Fruit fly (Drosophila melanogaster) whole organism, embryonic: ENCODE measurements around the gene Gdh.

ENCODE experiments used
- Adf1 ChIP-seq: fragments of 200-800 bp; sonication (Bioruptor generic); IDR thresholded peaks from 2 replicates; pipeline ENCODE4 v1.3.6; 2022; ENCODE audit warnings: missing biosample characterization, missing genetic modification characterization
- Atf-2 ChIP-seq: fragments of 200-800 bp; sonication (Bioruptor generic); optimal IDR thresholded peaks from 2 replicates; lab custom pipeline; 2016; ENCODE audit warnings: missing biosample characterization, missing genetic modification characterization
- Atf6 ChIP-seq: fragments of 200-800 bp; sonication (Bioruptor generic); IDR thresholded peaks from 2 replicates; pipeline ENCODE4 v1.3.6; 2022; ENCODE audit warnings: missing biosample characterization, missing genetic modification characterization
- Bgb ChIP-seq: fragments of 200-800 bp; sonication (Bioruptor generic); IDR thresholded peaks from 2 replicates; pipeline ENCODE4 v1.3.6; 2022; ENCODE audit warnings: missing biosample characterization, missing genetic modification characterization; ENCODE audit not compliant: partially characterized antibody
- Bteb2 ChIP-seq: fragments of 200-800 bp; sonication (Bioruptor generic); optimal IDR thresholded peaks from 2 replicates; lab custom pipeline; 2016; ENCODE audit warnings: missing biosample characterization, missing genetic modification characterization
- CG10274 ChIP-seq: fragments of 200-800 bp; sonication (Bioruptor generic); optimal IDR thresholded peaks from 3 replicates; lab custom pipeline; 2017; ENCODE audit warnings: missing biosample characterization, mild to moderate bottlenecking, missing genetic modification characterization
- CG10979 ChIP-seq: fragments of 200-800 bp; sonication (Bioruptor generic); optimal IDR thresholded peaks from 2 replicates; lab custom pipeline; 2018; ENCODE audit warnings: missing biosample characterization, mild to moderate bottlenecking, missing genetic modification characterization, moderate library complexity
- CG11560 ChIP-seq: fragments of 200-800 bp; sonication (Bioruptor generic); IDR thresholded peaks from 3 replicates; pipeline ENCODE4 v1.3.6; 2022; ENCODE audit warnings: missing biosample characterization, missing genetic modification characterization
- CG11695 ChIP-seq: fragments of 200-800 bp; sonication (Bioruptor generic); IDR thresholded peaks from 3 replicates; pipeline ENCODE4 v1.3.6; 2022; ENCODE audit warnings: missing biosample characterization, missing genetic modification characterization
- CG11696 ChIP-seq: fragments of 200-800 bp; sonication (Bioruptor generic); IDR thresholded peaks from 2 replicates; pipeline ENCODE4 v1.3.6; 2022; ENCODE audit warnings: missing biosample characterization, missing genetic modification characterization
- CG12744 ChIP-seq: fragments of 200-800 bp; sonication (Bioruptor generic); optimal IDR thresholded peaks from 2 replicates; lab custom pipeline; 2016; ENCODE audit warnings: missing biosample characterization, missing genetic modification characterization
- CG12769 ChIP-seq: fragments of 200-800 bp; sonication (Bioruptor generic); optimal IDR thresholded peaks from 2 replicates; lab custom pipeline; 2019; ENCODE audit warnings: missing biosample characterization, mild to moderate bottlenecking, missing genetic modification characterization, moderate library complexity
- CG15514 ChIP-seq: fragments of 200-800 bp; sonication (Bioruptor generic); optimal IDR thresholded peaks from 3 replicates; lab custom pipeline; 2017; ENCODE audit warnings: missing biosample characterization, missing genetic modification characterization, mild to moderate bottlenecking, moderate library complexity, missing genetic modification reagents
- CG18619 ChIP-seq: fragments of 200-800 bp; sonication (Bioruptor generic); optimal IDR thresholded peaks from 3 replicates; lab custom pipeline; 2017; ENCODE audit warnings: missing biosample characterization, mild to moderate bottlenecking, missing genetic modification characterization
- CG2116 ChIP-seq: fragments of 200-800 bp; sonication (Bioruptor generic); optimal IDR thresholded peaks from 3 replicates; lab custom pipeline; 2018; ENCODE audit warnings: missing biosample characterization, mild to moderate bottlenecking, missing genetic modification characterization
- CG30403 ChIP-seq: fragments of 200-800 bp; sonication (Bioruptor generic); optimal IDR thresholded peaks from 3 replicates; lab custom pipeline; 2016; ENCODE audit warnings: missing biosample characterization, missing genetic modification characterization
- CG32772 ChIP-seq: fragments of 200-800 bp; sonication (Bioruptor generic); IDR thresholded peaks from 2 replicates; pipeline ENCODE4 v1.3.6; 2022; ENCODE audit warnings: missing biosample characterization, missing genetic modification characterization
- CG3838 ChIP-seq: fragments of 200-800 bp; sonication (Bioruptor generic); optimal IDR thresholded peaks from 3 replicates; lab custom pipeline; 2016; ENCODE audit warnings: missing biosample characterization, missing genetic modification characterization
- CG4404 ChIP-seq: fragments of 200-800 bp; sonication (Bioruptor generic); IDR thresholded peaks from 2 replicates; pipeline ENCODE4 v1.3.6; 2022; ENCODE audit warnings: missing biosample characterization, missing genetic modification characterization
- CG4424 ChIP-seq: fragments of 200-800 bp; sonication (Bioruptor generic); optimal IDR thresholded peaks from 3 replicates; lab custom pipeline; 2016; ENCODE audit warnings: missing biosample characterization, missing genetic modification characterization
- CG6683 ChIP-seq: fragments of 200-800 bp; sonication (Bioruptor generic); optimal IDR thresholded peaks from 2 replicates; lab custom pipeline; 2017; ENCODE audit warnings: missing biosample characterization, mild to moderate bottlenecking, missing genetic modification characterization, missing genetic modification reagents
- CG7839 ChIP-seq: fragments of 200-800 bp; sonication (Bioruptor generic); optimal IDR thresholded peaks from 3 replicates; lab custom pipeline; 2018; ENCODE audit warnings: missing biosample characterization, mild to moderate bottlenecking, missing genetic modification characterization, moderate library complexity
- CG8089 ChIP-seq: fragments of 200-800 bp; sonication (Bioruptor generic); optimal IDR thresholded peaks from 3 replicates; lab custom pipeline; 2016; ENCODE audit warnings: missing biosample characterization, missing genetic modification characterization
- Camta ChIP-seq: fragments of 200-800 bp; sonication (Bioruptor generic); optimal IDR thresholded peaks from 2 replicates; lab custom pipeline; 2016; ENCODE audit warnings: missing biosample characterization, missing genetic modification characterization
- CrebB ChIP-seq: fragments of 200-800 bp; sonication (Bioruptor generic); optimal IDR thresholded peaks from 3 replicates; lab custom pipeline; 2018; ENCODE audit warnings: missing biosample characterization, mild to moderate bottlenecking, missing genetic modification characterization
- Doc3 ChIP-seq: fragments of 200-800 bp; sonication (Bioruptor generic); IDR thresholded peaks from 3 replicates; pipeline ENCODE4 v1.3.6; 2022; ENCODE audit warnings: missing biosample characterization, missing genetic modification characterization; ENCODE audit not compliant: partially characterized antibody
- Fer2 ChIP-seq: fragments of 200-800 bp; sonication (Bioruptor generic); optimal IDR thresholded peaks from 2 replicates; lab custom pipeline; 2018; ENCODE audit warnings: missing biosample characterization, mild to moderate bottlenecking, missing genetic modification characterization, moderate library complexity
- Hr3 ChIP-seq: fragments of 200-800 bp; sonication (Bioruptor generic); optimal IDR thresholded peaks from 3 replicates; lab custom pipeline; 2016; ENCODE audit warnings: missing biosample characterization, missing genetic modification characterization
- Oli ChIP-seq: fragments of 200-800 bp; sonication (Bioruptor generic); optimal IDR thresholded peaks from 2 replicates; lab custom pipeline; 2018; ENCODE audit warnings: missing biosample characterization, mild to moderate bottlenecking, missing genetic modification characterization, moderate library complexity
- PHDP ChIP-seq: fragments of 200-800 bp; sonication (Bioruptor generic); optimal IDR thresholded peaks from 3 replicates; lab custom pipeline; 2018; ENCODE audit warnings: missing biosample characterization, mild to moderate bottlenecking, missing genetic modification characterization, moderate library complexity
- Pdp1 ChIP-seq, 2 experiments: fragments of 200-800 bp; sonication (Bioruptor generic); optimal IDR thresholded peaks; 3 replicates each; lab custom pipeline; 2016; ENCODE audit warnings: missing biosample characterization in 2 of 2, missing genetic modification characterization in 2 of 2, mild to moderate bottlenecking in 1 of 2, moderate library complexity in 1 of 2
- Rfx ChIP-seq: fragments of 200-800 bp; sonication (Bioruptor generic); IDR thresholded peaks from 2 replicates; pipeline ENCODE4 v1.3.6; 2022; ENCODE audit warnings: missing biosample characterization, missing genetic modification characterization
- Rx ChIP-seq: fragments of 200-800 bp; sonication (Bioruptor generic); IDR thresholded peaks from 2 replicates; pipeline ENCODE4 v1.3.6; 2022; ENCODE audit warnings: missing biosample characterization, missing genetic modification characterization
- ara ChIP-seq: fragments of 200-800 bp; sonication (Bioruptor generic); IDR thresholded peaks from 2 replicates; pipeline ENCODE4 v1.3.6; 2022; ENCODE audit warnings: missing biosample characterization, missing genetic modification characterization
- bbx ChIP-seq: fragments of 200-800 bp; sonication (Bioruptor generic); IDR thresholded peaks from 2 replicates; pipeline ENCODE4 v1.3.6; 2022; ENCODE audit warnings: missing biosample characterization, missing genetic modification characterization; ENCODE audit not compliant: partially characterized antibody
- dpn ChIP-seq, 2 experiments: fragments of 200-800 bp; sonication (Bioruptor generic); optimal IDR thresholded peaks; 3 replicates each; lab custom pipeline; 2016; ENCODE audit warnings: missing biosample characterization in 2 of 2, missing genetic modification characterization in 2 of 2
- exex ChIP-seq: fragments of 200-800 bp; sonication (Bioruptor generic); optimal IDR thresholded peaks from 4 replicates; lab custom pipeline; 2018; ENCODE audit warnings: missing biosample characterization, mild to moderate bottlenecking, missing genetic modification characterization, moderate library complexity
- gce ChIP-seq: fragments of 200-800 bp; sonication (Bioruptor generic); IDR thresholded peaks from 3 replicates; pipeline ENCODE4 v1.3.6; 2022; ENCODE audit warnings: missing biosample characterization, missing genetic modification characterization
- inv ChIP-seq: fragments of 200-800 bp; sonication (Bioruptor generic); IDR thresholded peaks from 2 replicates; pipeline ENCODE4 v1.3.6; 2022; ENCODE audit warnings: missing biosample characterization, missing genetic modification characterization; ENCODE audit not compliant: partially characterized antibody
- knrl ChIP-seq: fragments of 200-800 bp; sonication (Bioruptor generic); IDR thresholded peaks from 3 replicates; pipeline ENCODE4 v1.3.6; 2022; ENCODE audit warnings: missing biosample characterization, missing genetic modification characterization; ENCODE audit not compliant: partially characterized antibody
- salm ChIP-seq: fragments of 200-800 bp; sonication (Bioruptor generic); optimal IDR thresholded peaks from 2 replicates; lab custom pipeline; 2018; ENCODE audit warnings: missing biosample characterization, mild to moderate bottlenecking, missing genetic modification characterization
- sens-2 ChIP-seq: fragments of 200-800 bp; sonication (Bioruptor generic); IDR thresholded peaks from 2 replicates; pipeline ENCODE4 v1.3.6; 2022; ENCODE audit warnings: missing biosample characterization, missing genetic modification characterization
- sim ChIP-seq: fragments of 200-800 bp; sonication (Bioruptor generic); IDR thresholded peaks from 2 replicates; pipeline ENCODE4 v1.3.6; 2022; ENCODE audit warnings: missing biosample characterization, missing genetic modification characterization
- slou ChIP-seq: fragments of 200-800 bp; sonication (Bioruptor generic); optimal IDR thresholded peaks from 3 replicates; lab custom pipeline; 2016; ENCODE audit warnings: missing biosample characterization, missing genetic modification characterization
- sqz ChIP-seq: fragments of 200-800 bp; sonication (Bioruptor generic); optimal IDR thresholded peaks from 3 replicates; lab custom pipeline; 2018; ENCODE audit warnings: missing biosample characterization, mild to moderate bottlenecking, missing genetic modification characterization
- tio ChIP-seq: fragments of 200-800 bp; sonication (Bioruptor generic); optimal IDR thresholded peaks from 2 replicates; lab custom pipeline; 2017; ENCODE audit warnings: missing biosample characterization, missing genetic modification characterization, inconsistent platforms
- trem ChIP-seq: fragments of 200-800 bp; optimal IDR thresholded peaks from 3 replicates; lab custom pipeline; 2019; ENCODE audit warnings: missing biosample characterization, mild to moderate bottlenecking, missing genetic modification characterization, moderate library complexity
- wek ChIP-seq: fragments of 200-800 bp; sonication (Bioruptor generic); optimal IDR thresholded peaks from 3 replicates; lab custom pipeline; 2018; ENCODE audit warnings: missing biosample characterization, mild to moderate bottlenecking, missing genetic modification characterization, moderate library complexity

The Gdh gene

dm6 chr3R:23939921-23940839, 2.7 kb downstream of the Gdh start (continued):
- TF ChIP-seq CrebB (peak; percentile 93), CG12769 (tag; lab: Kevin White, UChicago) (peak; percentile 53), gce (GFP tag; lab: Robert Waterston, UW) (peak; percentile 89), CG11696 (GFP tag; lab: Robert Waterston, UW) (peak; percentile 70), CG6683 (GFP tag; lab: Kevin White, UChicago) (peak; percentile 72), knrl (no peak), CG10979 (tag; lab: Kevin White, UChicago) (peak; percentile 57), Pdp1 (GFP tag; optimal IDR thresholded peaks at IDR 0.05; lab: Kevin White, UChicago) (peak; percentile 31 to 99), sqz (peak; percentile 71), PHDP (tag; lab: Kevin White, UChicago) (peak; percentile 85), ara (GFP tag; lab: Robert Waterston, UW) (peak; percentile 89), slou (peak; percentile 82), Oli (tag; lab: Kevin White, UChicago) (peak; percentile 45), wek (GFP tag; lab: Kevin White, UChicago) (peak; percentile 93), Rx (GFP tag; lab: Robert Waterston, UW) (no peak), Atf-2 (GFP tag; lab: Kevin White, UChicago) (peak; percentile 44), bbx (GFP tag; lab: Robert Waterston, UW) (no peak), trem (tag; lab: Kevin White, UChicago) (peak; percentile 45), Adf1 (no peak; the same call in 1 of the 2 replicates), CG15514 (GFP tag; lab: Kevin White, UChicago) (peak; percentile 80), Bteb2 (GFP tag; lab: Kevin White, UChicago) (peak; percentile 64), CG4424 (GFP tag; lab: Kevin White, UChicago) (peak; percentile 74), sim (GFP tag; lab: Robert Waterston, UW) (peak; percentile 84), Camta (peak; percentile 70), salm (peak; percentile 85), tio (GFP tag; lab: Kevin White, UChicago) (peak; percentile 67), exex (tag; lab: Kevin White, UChicago) (peak; percentile 76), dpn (GFP tag; optimal IDR thresholded peaks at IDR 0.05; lab: Kevin White, UChicago) (peak; percentile 56 to 57), CG8089 (GFP tag; lab: Kevin White, UChicago) (peak; percentile 73), CG18619 (peak; percentile 88), CG2116 (peak; percentile 50), CG3838 (GFP tag; lab: Kevin White, UChicago) (peak; percentile 76), CG12744 (peak; percentile 70), sens-2 (GFP tag; lab: Robert Waterston, UW) (no peak), CG7839 (tag; lab: Kevin White, UChicago) (peak; percentile 58), CG11695 (GFP tag; lab: Robert Waterston, UW) (peak; percentile 85), Hr3 (GFP tag; lab: Kevin White, UChicago) (peak; percentile 28), Bgb (no peak), CG32772 (GFP tag; lab: Robert Waterston, UW) (peak; percentile 47; the same call in 1 of the 2 replicates), Fer2 (tag; lab: Kevin White, UChicago) (peak; percentile 70), CG30403 (peak; percentile 44), CG4404 (GFP tag; lab: Robert Waterston, UW) (no peak), CG10274 (GFP tag; lab: Kevin White, UChicago) (peak; percentile 63), inv (GFP tag; lab: Robert Waterston, UW) (no peak), Atf6 (GFP tag; lab: Robert Waterston, UW) (peak; percentile 78), Doc3 (GFP tag; lab: Robert Waterston, UW) (no peak), CG11560 (tag; lab: Robert Waterston, UW) (no peak), Rfx (GFP tag; lab: Robert Waterston, UW) (peak; percentile 73)
